ENCODE assay signal across 4 fruit fly cellular contexts in the genomic region with DNA sequence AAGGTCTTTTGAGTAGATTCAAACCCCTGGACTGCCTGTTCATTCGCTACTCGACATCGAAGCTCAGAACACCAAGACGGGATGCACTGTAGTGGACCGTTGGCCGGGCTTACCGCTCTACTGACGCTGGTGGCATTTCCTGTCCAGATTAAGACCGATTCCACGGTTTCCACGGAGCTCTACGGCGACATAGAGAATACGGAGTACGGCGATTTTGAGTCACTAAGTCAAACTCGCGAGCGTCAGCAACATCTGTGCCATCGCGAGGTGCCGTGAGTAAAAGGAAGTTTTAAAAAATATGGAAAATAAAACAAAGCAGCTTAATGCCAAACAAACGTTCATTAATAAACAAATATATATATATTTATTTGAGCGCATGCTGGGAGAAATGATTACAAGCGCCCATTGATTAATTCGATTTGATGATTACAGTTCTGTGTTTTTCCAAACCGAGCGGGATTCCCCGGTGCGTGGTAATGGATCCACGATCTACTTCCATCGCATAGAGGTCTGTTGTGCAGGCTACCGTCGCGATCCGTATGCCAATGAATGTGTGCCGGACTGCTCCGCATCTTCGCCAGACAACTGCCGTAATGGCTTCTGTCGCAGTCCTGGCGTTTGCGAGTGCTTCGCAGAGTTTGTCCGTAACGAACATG.
A peak's percentile ranks its signal among the peaks of the same experiment; 100 is the strongest.
TF ChIP-seq lines count a peak whose summit lies in the region.

A gene (plus strand): TSS at position 41 of the 656 bp plus-strand sequence.

- TF ChIP-seq CTCF in whole organism, embryonic (GFP tag; optimal IDR thresholded peaks at IDR 0.05; lab: Kevin White, UChicago) = no peak

TF ChIP-seq in whole organism, adult, 20 proteins besides CTCF, POLR2A, EP300 and RAD21:
- TF ChIP-seq bab1 (GFP tag; optimal IDR thresholded peaks at IDR 0.05; lab: Kevin White, UChicago) (no peak), cic (GFP tag; optimal IDR thresholded peaks at IDR 0.05; lab: Kevin White, UChicago) (peak; percentile 41)

TF ChIP-seq in whole organism, embryonic, 481 proteins besides CTCF, POLR2A, EP300 and RAD21:
- TF ChIP-seq Ets65A (GFP tag; lab: Kevin White, UChicago) (peak; percentile 67), dimm (GFP tag; IDR thresholded peaks at IDR 0.05; lab: Robert Waterston, UW) (no peak)
TF ChIP-seq in whole organism, embryonic: peak in this region for 1.

TF ChIP-seq in whole organism, prepupa, 60 proteins besides CTCF, POLR2A, EP300 and RAD21:
- TF ChIP-seq CG4318 (GFP tag; optimal IDR thresholded peaks at IDR 0.05; lab: Kevin White, UChicago) (no peak), Eip78C (GFP tag; lab: Kevin White, UChicago) (peak; percentile 59), svp (GFP tag; lab: Kevin White, UChicago) (peak; percentile 71)

TF ChIP-seq in whole organism, wandering third instar larva, 38 proteins besides CTCF, POLR2A, EP300 and RAD21:
- TF ChIP-seq Sp1 (GFP tag; optimal IDR thresholded peaks at IDR 0.05; lab: Kevin White, UChicago) (no peak), Rel (GFP tag; optimal IDR thresholded peaks at IDR 0.05; lab: Kevin White, UChicago) (no peak), Rel (tag; optimal IDR thresholded peaks at IDR 0.05; lab: Kevin White, UChicago) (peak; percentile 94), Mio (GFP tag; optimal IDR thresholded peaks at IDR 0.05; lab: Kevin White, UChicago) (no peak)
